Worm (Caenorhabditis elegans) whole organism, young adult: ENCODE data around the gene tag-151.

ENCODE experiments used
- attf-5 ChIP-seq: fragments of 200-800 bp; sonication (Bioruptor generic); optimal IDR thresholded peaks from 2 replicates; lab custom pipeline; 2018; ENCODE audit warnings: mild to moderate bottlenecking, missing genetic modification characterization, missing compliant biosample characterization
- efl-1 ChIP-seq: fragments of 150-350 bp; optimal IDR thresholded peaks from 2 replicates; lab custom pipeline; 2014; ENCODE audit warnings: missing biosample characterization, missing genetic modification reagents, missing genetic modification characterization
- snpc-4 ChIP-seq, 5 experiments: fragments of 150-350 bp in 1 of 5; sonication (generic microtip) in 4 of 5; optimal IDR thresholded peaks; 2 replicates each; lab custom pipeline; 2014 to 2018; ENCODE audit warnings: missing genetic modification characterization in 5 of 5, missing biosample characterization in 3 of 5, antibody characterized with exemption in 2 of 5, mild to moderate bottlenecking in 2 of 5, missing compliant biosample characterization in 2 of 5, missing genotype in 2 of 5, moderate library complexity in 2 of 5, missing genetic modification reagents in 1 of 5
- unc-62 ChIP-seq: fragments of 150-350 bp; optimal IDR thresholded peaks from 2 replicates; lab custom pipeline; 2014; ENCODE audit warnings: missing biosample characterization, missing genetic modification reagents, missing genetic modification characterization

DNA sequence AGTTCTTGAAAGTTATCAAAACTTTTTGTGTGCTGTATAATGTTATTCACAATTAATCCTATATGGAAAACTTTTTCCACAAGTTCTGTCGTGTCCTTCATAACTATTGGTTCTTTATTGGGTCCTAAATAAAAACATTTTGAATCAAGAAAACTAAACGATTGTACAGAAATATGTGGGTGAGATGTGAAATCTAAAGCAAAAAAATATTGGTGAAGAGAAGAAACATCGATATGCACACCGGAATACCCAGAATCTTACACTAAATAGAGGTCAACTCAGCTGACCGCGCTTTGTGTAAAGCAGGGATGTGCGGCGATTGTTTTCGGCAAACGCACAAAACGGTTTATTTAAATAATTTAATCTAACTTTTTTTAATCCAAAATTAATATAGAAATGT is 48.8 kb upstream of the tag-151 start, which contains the start of gene T05A7.13:
- TF ChIP-seq snpc-4 (GFP tag; optimal IDR thresholded peaks at IDR 0.05; lab: Kevin White, UChicago) (no peak), snpc-4 (tag; optimal IDR thresholded peaks at IDR 0.05; lab: Kevin White, UChicago) (no peak), unc-62 (GFP tag; lab: Kevin White, UChicago) (no peak), efl-1 (GFP tag; lab: Kevin White, UChicago) (no peak), attf-5 (GFP tag; lab: Kevin White, UChicago) (no peak)
